Worm (Caenorhabditis elegans): ENCODE data around the gene Y39G8C.2.

DNA sequence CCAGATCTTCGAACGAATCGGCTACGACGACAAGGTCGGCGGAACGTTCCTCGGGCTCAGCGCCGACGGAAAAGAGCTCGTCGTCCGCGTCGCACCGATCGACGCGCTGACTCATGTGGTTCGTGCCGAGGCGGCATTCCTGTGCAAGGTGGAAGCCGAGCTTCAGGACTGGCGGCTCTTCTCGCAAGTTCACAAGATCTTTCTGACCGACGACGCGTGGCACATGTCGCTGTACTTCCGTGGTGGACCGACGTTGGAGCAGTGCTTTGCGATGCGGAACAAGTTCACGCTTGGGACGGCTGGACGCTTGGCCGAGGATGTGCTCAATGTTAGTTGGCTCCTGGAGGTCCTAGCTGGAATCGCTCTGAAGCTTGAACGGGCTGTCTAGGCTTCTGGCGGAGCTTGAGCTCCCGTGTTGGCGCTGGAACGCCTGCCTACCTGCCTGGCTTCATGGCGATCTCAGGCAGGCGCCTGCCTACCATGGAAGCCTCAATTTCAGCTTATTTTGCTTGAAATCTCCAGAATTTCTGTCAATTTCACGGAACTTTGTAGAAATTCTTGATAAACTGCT, 41.5 kb upstream of the Y39G8C.2 start:
- TF ChIP-seq zag-1 (tag; optimal IDR thresholded peaks at IDR 0.05) (no peak), lsy-2 (tag; optimal IDR thresholded peaks at IDR 0.05) (no peak), mdl-1 (tag; optimal IDR thresholded peaks at IDR 0.05) (no peak), nhr-47 (tag; optimal IDR thresholded peaks at IDR 0.05) (no peak), lin-14 (GFP tag; optimal IDR thresholded peaks at IDR 0.05) (no peak), nhr-12 (tag; optimal IDR thresholded peaks at IDR 0.05) (no peak)
